Worm (Caenorhabditis elegans): Measurements from ENCODE around the gene dot-1.2.

Gene dot-1.2

ce11 chrX:11869260-11869659, at the start of gene dot-1.2:
dot-1.2 (minus strand) TSS chrX:11869360.
- no peak for TF ChIP-seq unc-62 (GFP tag; optimal IDR thresholded peaks at IDR 0.05)

- no peak for TF ChIP-seq unc-62 (GFP tag; optimal IDR thresholded peaks at IDR 0.05)
Observed at ce11 chrX:11917994-11918393, 48.8 kb upstream of the dot-1.2 start, which contains the start of gene Y62H9A.16. Y62H9A.16 (plus strand) TSS chrX:11918294.

- TF ChIP-seq unc-62 (GFP tag; optimal IDR thresholded peaks at IDR 0.05) = no peak
Observed at ce11 chrX:11916705-11917104, 47.5 kb upstream of the dot-1.2 start, which contains the start of gene Y62H9A.13. Y62H9A.13 (plus strand) TSS chrX:11917005.

- TF ChIP-seq unc-62 (GFP tag; optimal IDR thresholded peaks at IDR 0.05) = no peak
Observed at ce11 chrX:11913824-11914223, 44.7 kb upstream of the dot-1.2 start, which contains the start of gene Y62H9A.12. Y62H9A.12 (plus strand) TSS chrX:11914124.

- TF ChIP-seq unc-62 (GFP tag; optimal IDR thresholded peaks at IDR 0.05) = no peak
Observed at ce11 chrX:11910046-11910445, 40.9 kb upstream of the dot-1.2 start, which contains the start of gene Y62H9A.15. Y62H9A.15 (minus strand) TSS chrX:11910145.

ce11 chrX:11909168-11909567, 40.0 kb upstream of the dot-1.2 start:
- TF ChIP-seq unc-62 (GFP tag; optimal IDR thresholded peaks at IDR 0.05) = no peak

ce11 chrX:11908226-11908625, 39.1 kb upstream of the dot-1.2 start:
- no peak for TF ChIP-seq unc-62 (GFP tag; optimal IDR thresholded peaks at IDR 0.05)

- no peak for TF ChIP-seq unc-62 (GFP tag; optimal IDR thresholded peaks at IDR 0.05)
Observed at ce11 chrX:11907263-11907662, 38.1 kb upstream of the dot-1.2 start, which contains the start of gene Y62H9A.11. Y62H9A.11 (minus strand) TSS chrX:11907363.

- no peak for TF ChIP-seq unc-62 (GFP tag; optimal IDR thresholded peaks at IDR 0.05)
Observed at ce11 chrX:11906626-11907025, 37.5 kb upstream of the dot-1.2 start.

- no peak for TF ChIP-seq unc-62 (GFP tag; optimal IDR thresholded peaks at IDR 0.05)
Observed at ce11 chrX:11902661-11903060, 33.5 kb upstream of the dot-1.2 start, which contains the start of gene Y62H9A.10. Y62H9A.10 (minus strand) TSS chrX:11902761.

- TF ChIP-seq unc-62 (GFP tag; optimal IDR thresholded peaks at IDR 0.05) = no peak
Observed at ce11 chrX:11899031-11899430, 29.9 kb upstream of the dot-1.2 start.

- TF ChIP-seq unc-62 (GFP tag; optimal IDR thresholded peaks at IDR 0.05) = no peak
Observed at ce11 chrX:11898040-11898439, 28.9 kb upstream of the dot-1.2 start, which contains the start of gene Y62H9A.9. Y62H9A.9 (minus strand) TSS chrX:11898140.

ce11 chrX:11896708-11897107, 27.5 kb upstream of the dot-1.2 start:
- no peak for TF ChIP-seq unc-62 (GFP tag; optimal IDR thresholded peaks at IDR 0.05)

- TF ChIP-seq unc-62 (GFP tag; optimal IDR thresholded peaks at IDR 0.05) = no peak
Observed at ce11 chrX:11892328-11892727, 23.2 kb upstream of the dot-1.2 start, which contains the start of gene Y62H9A.8. Y62H9A.8 (minus strand) TSS chrX:11892428.

ce11 chrX:11885577-11885976, 16.4 kb upstream of the dot-1.2 start, which contains the start of gene Y62H9A.7:
Y62H9A.7 (minus strand) TSS chrX:11885677.
- no peak for TF ChIP-seq unc-62 (GFP tag; optimal IDR thresholded peaks at IDR 0.05)

- no peak for TF ChIP-seq unc-62 (GFP tag; optimal IDR thresholded peaks at IDR 0.05)
Observed at ce11 chrX:11882800-11883199, 13.6 kb upstream of the dot-1.2 start, which contains the start of the genes Y62H9A.5 and ule-5. Y62H9A.5 (minus strand) TSS chrX:11882900. ule-5 (plus strand) TSS chrX:11883127.

- no peak for TF ChIP-seq unc-62 (GFP tag; optimal IDR thresholded peaks at IDR 0.05)
Observed at ce11 chrX:11879871-11880270, 10.7 kb upstream of the dot-1.2 start, which contains the start of the genes Y62H9A.3 and Y62H9A.4. Y62H9A.3 (minus strand) TSS chrX:11879971. Y62H9A.4 (plus strand) TSS chrX:11880126.
